Worm (Caenorhabditis elegans) whole organism, L3 larva: Measurements from ENCODE around the gene aps-2.

Experiments
- ceh-28 ChIP-seq: fragments of 150-350 bp; optimal IDR thresholded peaks from 2 replicates; lab custom pipeline; 2014; ENCODE audit warnings: missing biosample characterization, missing genetic modification reagents, missing genetic modification characterization
- daf-12 ChIP-seq: fragments of 150-350 bp; optimal IDR thresholded peaks from 2 replicates; lab custom pipeline; 2014; ENCODE audit warnings: missing biosample characterization, missing genetic modification reagents, missing genetic modification characterization
- egl-27 ChIP-seq: sonication (generic microtip); optimal IDR thresholded peaks from 4 replicates; lab custom pipeline; 2017; ENCODE audit warnings: missing biosample characterization, missing genetic modification reagents, missing genetic modification characterization
- elt-3 ChIP-seq, 3 experiments: fragments of 150-350 bp in 1 of 3; sonication (generic microtip) in 2 of 3; optimal IDR thresholded peaks; 2 replicates in 2 of 3; 4 replicates in 1 of 3; lab custom pipeline; 2014 to 2017; ENCODE audit warnings: missing biosample characterization in 3 of 3, missing genetic modification characterization in 3 of 3
- fkh-10 ChIP-seq: sonication (generic microtip); optimal IDR thresholded peaks from 2 replicates; lab custom pipeline; 2017; ENCODE audit warnings: missing biosample characterization, missing genetic modification reagents, missing genetic modification characterization
- lin-15B ChIP-seq: fragments of 150-350 bp; optimal IDR thresholded peaks from 2 replicates; lab custom pipeline; 2014; ENCODE audit warnings: missing biosample characterization, missing genetic modification characterization
- pqm-1 ChIP-seq: fragments of 150-350 bp; optimal IDR thresholded peaks from 2 replicates; lab custom pipeline; 2017; ENCODE audit warnings: missing biosample characterization, missing genetic modification characterization, inconsistent platforms
- skn-1 ChIP-seq: fragments of 150-350 bp; optimal IDR thresholded peaks from 2 replicates; lab custom pipeline; 2014; ENCODE audit warnings: missing biosample characterization, missing genetic modification characterization

DNA sequence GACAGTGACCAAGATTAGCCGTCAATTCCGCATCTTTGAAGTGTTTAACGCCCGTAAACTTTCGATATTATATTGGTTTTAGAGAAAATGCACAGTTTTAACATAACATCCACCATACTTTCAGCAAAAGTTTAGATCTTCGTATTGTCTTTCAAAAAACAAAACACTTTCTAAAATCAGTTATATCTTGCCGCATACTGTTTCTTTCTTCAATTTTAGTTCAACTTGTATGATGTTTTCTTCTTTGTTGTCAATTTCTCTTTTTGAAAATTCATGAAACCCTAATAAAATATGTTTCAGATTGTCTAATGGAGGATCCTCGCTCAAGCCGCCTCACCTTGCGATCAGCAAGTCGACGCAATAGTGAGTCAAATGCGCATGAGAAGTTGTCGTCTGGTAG lies 4.3 kb upstream of the aps-2 start, which contains the start of gene F02E8.4:
- TF ChIP-seq skn-1 (tag; lab: Kevin White, UChicago) = no peak
- no peak for TF ChIP-seq daf-12
- TF ChIP-seq egl-27 = no peak
- TF ChIP-seq pqm-1 = no peak
- no peak for TF ChIP-seq lin-15B (tag; lab: Kevin White, UChicago)
- no peak for TF ChIP-seq elt-3 (tag; optimal IDR thresholded peaks at IDR 0.05; lab: Kevin White, UChicago)
- no peak for TF ChIP-seq ceh-28 (tag; lab: Kevin White, UChicago)
- TF ChIP-seq fkh-10 (GFP tag; lab: Kevin White, UChicago) = no peak
